Fruit fly (Drosophila melanogaster) whole organism: ENCODE measurements around the gene Cp7Fc.

Source experiments
- CG8478 ChIP-seq: fragments of >200 bp; optimal IDR thresholded peaks from 2 replicates; lab custom pipeline; 2018; ENCODE audit warnings: inconsistent platforms
- Dll ChIP-seq: fragments of >200 bp; optimal IDR thresholded peaks from 2 replicates; lab custom pipeline; 2017
- EcR ChIP-seq, 2 experiments: fragments of >200 bp; optimal IDR thresholded peaks; 2 replicates each; lab custom pipeline; 2017; ENCODE audit warnings: missing biosample characterization in 2 of 2, missing genetic modification characterization in 2 of 2, missing genetic modification reagents in 2 of 2
- pan ChIP-seq: fragments of >200 bp; optimal IDR thresholded peaks from 2 replicates; lab custom pipeline; 2017
- psq ChIP-seq: fragments of >200 bp; optimal IDR thresholded peaks from 2 replicates; lab custom pipeline; 2017
- usp ChIP-seq: fragments of >200 bp; optimal IDR thresholded peaks from 2 replicates; lab custom pipeline; 2017; ENCODE audit warnings: missing biosample characterization, missing genetic modification characterization, mixed read lengths

Gene Cp7Fc

dm6 chrX:8492849-8493248 is 15.9 kb downstream of the Cp7Fc start:
- TF ChIP-seq pan (no peak), Dll (lab: Kevin White, UChicago) (no peak), CG8478 (lab: Kevin White, UChicago) (no peak), EcR (GFP tag; optimal IDR thresholded peaks at IDR 0.05; lab: Kevin White, UChicago) (no peak), psq (lab: Kevin White, UChicago) (no peak), usp (no peak)

DNA sequence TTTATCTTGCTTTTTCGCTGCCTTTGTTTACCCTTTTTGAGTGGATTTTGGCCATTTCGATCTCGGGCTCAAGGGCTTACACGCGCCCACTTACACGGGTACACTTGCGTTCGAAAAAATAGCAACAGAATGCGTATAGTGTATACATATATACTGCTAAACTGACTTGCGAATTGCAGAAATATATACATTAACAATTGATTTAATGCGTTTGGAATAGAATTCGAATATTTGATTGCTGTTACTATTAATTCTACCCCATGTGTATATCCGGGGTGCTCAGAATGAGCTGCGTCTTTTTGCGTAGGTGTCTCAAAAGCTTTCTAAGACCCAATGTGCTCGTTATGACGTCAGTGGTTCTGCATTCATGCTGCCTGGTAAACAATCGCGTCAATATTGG is 16.6 kb downstream of the Cp7Fc start:
- no peak for TF ChIP-seq psq (lab: Kevin White, UChicago)
- TF ChIP-seq Dll (lab: Kevin White, UChicago): no peak
- TF ChIP-seq usp: no peak
- no peak for TF ChIP-seq CG8478 (lab: Kevin White, UChicago)
- TF ChIP-seq pan: no peak
- TF ChIP-seq EcR (GFP tag; optimal IDR thresholded peaks at IDR 0.05; lab: Kevin White, UChicago): no peak

- TF ChIP-seq usp (no peak), CG8478 (lab: Kevin White, UChicago) (no peak), EcR (GFP tag; optimal IDR thresholded peaks at IDR 0.05; lab: Kevin White, UChicago) (no peak), Dll (lab: Kevin White, UChicago) (no peak), psq (lab: Kevin White, UChicago) (no peak), pan (no peak)
Measured at dm6 chrX:8496362-8496761, 19.4 kb downstream of the Cp7Fc start.

DNA sequence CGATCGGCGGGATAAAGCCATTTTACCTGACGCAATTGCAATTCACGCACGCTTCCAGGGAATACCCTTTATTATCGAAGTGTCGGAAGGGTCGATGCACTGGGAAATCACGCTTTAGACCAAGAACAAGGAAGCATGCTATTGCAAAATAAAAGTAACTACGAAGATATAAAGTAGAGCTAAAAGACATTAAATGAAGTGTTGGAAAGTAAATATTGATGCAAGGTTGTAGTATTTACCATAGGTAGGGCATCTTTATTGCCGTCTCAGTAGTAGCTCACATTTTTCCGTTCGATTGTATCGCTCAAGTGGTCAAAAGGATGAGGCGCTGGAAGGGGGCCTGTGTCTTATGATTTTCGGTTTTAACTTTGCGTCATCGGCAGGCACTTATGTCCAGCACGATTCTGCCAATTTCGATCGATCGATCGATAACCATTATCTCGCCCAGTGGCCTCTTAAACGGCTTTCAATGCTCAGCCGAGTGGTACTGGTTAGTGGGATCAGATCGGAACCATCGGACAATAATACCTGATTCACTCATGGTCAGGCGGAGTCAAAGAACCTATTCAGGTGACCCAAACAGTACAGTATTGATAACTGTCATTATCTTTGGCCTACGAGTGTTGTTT is 20.8 kb downstream of the Cp7Fc start:
- no peak for TF ChIP-seq usp

DNA sequence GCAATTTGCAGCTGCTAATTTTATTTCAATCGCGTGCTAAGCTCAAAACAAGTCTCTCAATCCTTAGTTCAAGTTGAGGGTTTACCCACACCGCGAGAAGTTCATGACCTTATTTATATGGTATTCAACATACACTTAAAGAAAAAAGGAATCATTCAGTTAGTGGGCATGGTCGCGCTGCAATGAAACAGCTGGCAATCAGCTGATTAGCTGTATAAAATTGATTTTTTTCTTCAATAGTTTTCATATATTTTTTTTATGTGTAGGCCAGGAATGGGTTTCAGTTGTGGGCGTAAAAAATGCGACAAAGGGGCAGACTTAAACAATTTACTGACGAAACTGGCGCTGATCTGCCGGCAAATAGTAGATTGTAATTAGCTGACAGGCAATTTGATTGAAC is 22.2 kb downstream of the Cp7Fc start:
- TF ChIP-seq usp (no peak), pan (no peak), EcR (GFP tag; optimal IDR thresholded peaks at IDR 0.05; lab: Kevin White, UChicago) (no peak), Dll (lab: Kevin White, UChicago) (no peak), psq (lab: Kevin White, UChicago) (no peak), CG8478 (lab: Kevin White, UChicago) (no peak)

dm6 chrX:8501374-8501773 is 24.5 kb downstream of the Cp7Fc start:
- TF ChIP-seq CG8478 (lab: Kevin White, UChicago) (no peak), usp (no peak), pan (no peak), psq (lab: Kevin White, UChicago) (no peak), Dll (lab: Kevin White, UChicago) (no peak), EcR (GFP tag; optimal IDR thresholded peaks at IDR 0.05; lab: Kevin White, UChicago) (no peak)

dm6 chrX:8502053-8502452 is 25.1 kb downstream of the Cp7Fc start:
- no peak for TF ChIP-seq CG8478 (lab: Kevin White, UChicago)
- TF ChIP-seq usp: no peak
- no peak for TF ChIP-seq Dll (lab: Kevin White, UChicago)
- no peak for TF ChIP-seq EcR (GFP tag; optimal IDR thresholded peaks at IDR 0.05; lab: Kevin White, UChicago)
- no peak for TF ChIP-seq psq (lab: Kevin White, UChicago)
- no peak for TF ChIP-seq pan

DNA sequence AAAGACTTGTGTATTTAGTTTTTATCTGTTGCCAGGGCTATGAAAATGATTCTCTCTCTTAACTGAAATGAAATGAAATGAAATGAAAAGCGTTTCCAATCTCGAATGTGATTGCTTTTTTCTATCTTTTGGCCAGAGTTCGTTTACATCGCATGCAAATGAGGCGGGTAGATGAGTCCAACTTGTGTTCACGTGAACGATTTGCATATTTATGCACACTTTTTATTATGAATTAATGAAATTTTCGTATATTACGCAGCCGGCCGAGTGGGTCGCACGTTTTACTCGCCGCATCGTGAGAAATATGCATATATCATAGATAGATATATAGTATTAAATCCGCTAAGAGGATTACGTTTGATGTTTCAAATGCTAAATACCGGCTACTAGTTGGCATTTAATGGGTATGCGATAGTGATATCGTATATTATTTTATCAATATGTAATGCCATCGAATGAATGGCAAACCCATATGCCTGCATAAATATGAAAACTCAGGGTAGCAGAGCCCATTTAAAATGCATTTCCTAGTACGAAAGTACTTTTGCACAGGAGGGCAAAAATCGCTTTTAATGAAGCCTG is 28.2 kb downstream of the Cp7Fc start:
- TF ChIP-seq CG8478 (lab: Kevin White, UChicago) (no peak), psq (lab: Kevin White, UChicago) (no peak), EcR (GFP tag; optimal IDR thresholded peaks at IDR 0.05; lab: Kevin White, UChicago) (no peak), usp (no peak), pan (no peak), Dll (lab: Kevin White, UChicago) (no peak)

- TF ChIP-seq CG8478 (lab: Kevin White, UChicago) (no peak), pan (no peak), psq (lab: Kevin White, UChicago) (no peak), EcR (GFP tag; optimal IDR thresholded peaks at IDR 0.05; lab: Kevin White, UChicago) (no peak), usp (no peak), Dll (lab: Kevin White, UChicago) (no peak)
Measured at dm6 chrX:8510731-8511130, 33.8 kb downstream of the Cp7Fc start.

- TF ChIP-seq EcR (GFP tag; optimal IDR thresholded peaks at IDR 0.05; lab: Kevin White, UChicago): no peak
- no peak for TF ChIP-seq Dll (lab: Kevin White, UChicago)
- no peak for TF ChIP-seq pan
- no peak for TF ChIP-seq CG8478 (lab: Kevin White, UChicago)
- TF ChIP-seq psq (lab: Kevin White, UChicago): no peak
- TF ChIP-seq usp: no peak
Measured at dm6 chrX:8512251-8512650, 35.3 kb downstream of the Cp7Fc start.

- TF ChIP-seq pan: no peak
- no peak for TF ChIP-seq Dll (lab: Kevin White, UChicago)
- TF ChIP-seq EcR (GFP tag; optimal IDR thresholded peaks at IDR 0.05; lab: Kevin White, UChicago): no peak
- no peak for TF ChIP-seq usp
- TF ChIP-seq psq (lab: Kevin White, UChicago): no peak
- TF ChIP-seq CG8478 (lab: Kevin White, UChicago): no peak
Measured at dm6 chrX:8517121-8518024, 40.5 kb downstream of the Cp7Fc start, which contains the start of gene Nrg. Gene Nrg, plus strand, starts transcription at chrX:8517373.
